Worm (Caenorhabditis elegans): Measurements from ENCODE around the gene Y59C2A.3.

Y59C2A.3 gene

ce11 chrII:2206064-2206722 is 13.5 kb downstream of the Y59C2A.3 start:
- TF ChIP-seq ceh-79 (tag; optimal IDR thresholded peaks at IDR 0.05) (no peak), tbp1 (GFP tag; optimal IDR thresholded peaks at IDR 0.05) (peak; percentile 45), ceh-100 (GFP tag; IDR thresholded peaks at IDR 0.05) (no peak), lsl-1 (GFP tag; optimal IDR thresholded peaks at IDR 0.05) (no peak), B0019.2 (GFP tag; conservative IDR thresholded peaks at IDR 0.05) (no peak), rpc-1 (optimal IDR thresholded peaks at IDR 0.05) (peak; percentile 21), rpc-1 (tag; optimal IDR thresholded peaks at IDR 0.05) (peak; percentile 56), madf-8 (GFP tag; conservative IDR thresholded peaks at IDR 0.05) (no peak), nfyb-1 (GFP tag; IDR thresholded peaks at IDR 0.05) (no peak), F57A8.1 (GFP tag; optimal IDR thresholded peaks at IDR 0.05) (no peak), mes-4 (tag; optimal IDR thresholded peaks at IDR 0.05) (no peak)

- TF ChIP-seq efl-1 (GFP tag; optimal IDR thresholded peaks at IDR 0.05) (peak; percentile 68), snpc-1.3 (tag; optimal IDR thresholded peaks at IDR 0.05; ENCODE audit: insufficient read depth) (no peak), lin-35 (GFP tag; optimal IDR thresholded peaks at IDR 0.05) (peak in 1 of 3 experiments; percentile 70), B0261.1 (tag; optimal IDR thresholded peaks at IDR 0.05) (no peak), D2030.7 (GFP tag; IDR thresholded peaks at IDR 0.05) (peak; percentile 16; the same call in 1 of the 2 replicates), sptf-2 (GFP tag; optimal IDR thresholded peaks at IDR 0.05) (no peak), ZK185.1 (tag; optimal IDR thresholded peaks at IDR 0.05; ENCODE audit: poor library complexity, severe bottlenecking) (no peak), dpl-1 (GFP tag; optimal IDR thresholded peaks at IDR 0.05) (peak; percentile 43), F23B12.7 (tag; optimal IDR thresholded peaks at IDR 0.05; ENCODE audit: insufficient read depth) (peak; percentile 45), lin-54 (GFP tag; optimal IDR thresholded peaks at IDR 0.05) (peak; percentile 87), mcd-1 (GFP tag; IDR thresholded peaks at IDR 0.05) (peak; percentile 87), Y95B8A.8 (GFP tag; IDR thresholded peaks at IDR 0.05) (no peak)
Observed at ce11 chrII:2204077-2204476, 15.6 kb downstream of the Y59C2A.3 start, which contains the start of gene Y59C2A.2. Y59C2A.2 (minus strand) TSS chrII:2204137.

ce11 chrII:2202147-2202546 is 17.6 kb downstream of the Y59C2A.3 start:
- no peak for TF ChIP-seq attf-3 (GFP tag; conservative IDR thresholded peaks at IDR 0.05)
- no peak for TF ChIP-seq pha-4 (tag; optimal IDR thresholded peaks at IDR 0.05)
- no peak for TF ChIP-seq F52B5.7 (tag; optimal IDR thresholded peaks at IDR 0.05)
- TF ChIP-seq Y53F4B.3 (GFP tag; IDR thresholded peaks at IDR 0.05) = no peak
- no peak for TF ChIP-seq F57A8.1 (GFP tag; optimal IDR thresholded peaks at IDR 0.05)
- TF ChIP-seq fkh-3 (tag; optimal IDR thresholded peaks at IDR 0.05) = no peak
- no peak for TF ChIP-seq mel-28 (tag; optimal IDR thresholded peaks at IDR 0.05; ENCODE audit: borderline replicate concordance)
- no peak for TF ChIP-seq dpl-1 (GFP tag; optimal IDR thresholded peaks at IDR 0.05)
- TF ChIP-seq rec-8 (tag; optimal IDR thresholded peaks at IDR 0.05) = no peak
- TF ChIP-seq lin-26 (GFP tag; IDR thresholded peaks at IDR 0.05) = no peak
- TF ChIP-seq rcor-1 (GFP tag; IDR thresholded peaks at IDR 0.05) = no peak
- no peak for TF ChIP-seq ama-1 (optimal IDR thresholded peaks at IDR 0.05)
- TF ChIP-seq ama-1 (GFP tag; optimal IDR thresholded peaks at IDR 0.05) = no peak
- TF ChIP-seq aptf-3 (GFP tag; IDR thresholded peaks at IDR 0.05) = no peak
- TF ChIP-seq nhr-80 (tag; optimal IDR thresholded peaks at IDR 0.05) = no peak
- no peak for TF ChIP-seq nfya-2 (GFP tag; IDR thresholded peaks at IDR 0.05)
- no peak for TF ChIP-seq D2030.7 (GFP tag; IDR thresholded peaks at IDR 0.05)
- TF ChIP-seq akir-1 (GFP tag; optimal IDR thresholded peaks at IDR 0.05) = no peak
- TF ChIP-seq attf-5 (GFP tag; optimal IDR thresholded peaks at IDR 0.05) = no peak
- no peak for TF ChIP-seq snpc-3.4 (tag; optimal IDR thresholded peaks at IDR 0.05)

Measured in whole organism, young adult.